Worm (Caenorhabditis elegans): Measurements from ENCODE around the gene ZK1248.15.
A peak's percentile ranks its signal among the peaks of the same experiment; 100 is the strongest.

ZK1248.15 gene

ce11 chrII:5790313-5790773 lies 48.0 kb downstream of the ZK1248.15 start, which contains the start of gene lect-2:
lect-2 (plus strand) TSS chrII:5790723.
- TF ChIP-seq daf-19 (GFP tag; conservative IDR thresholded peaks at IDR 0.05) (no peak), T26A8.4 (GFP tag; IDR thresholded peaks at IDR 0.05) (no peak), lsy-2 (tag; optimal IDR thresholded peaks at IDR 0.05) (no peak), nhr-102 (tag; optimal IDR thresholded peaks at IDR 0.05) (no peak), daf-16 (GFP tag; optimal IDR thresholded peaks at IDR 0.05) (peak in 1 of 2 experiments; percentile 40), daf-16 (tag; optimal IDR thresholded peaks at IDR 0.05) (no peak), ceh-28 (tag; optimal IDR thresholded peaks at IDR 0.05) (no peak), aha-1 (tag) (peak; percentile 81), mdl-1 (tag; optimal IDR thresholded peaks at IDR 0.05) (no peak), nhr-11 (tag; optimal IDR thresholded peaks at IDR 0.05) (peak; percentile 59), skn-1 (tag; optimal IDR thresholded peaks at IDR 0.05) (no peak)

- TF ChIP-seq aha-1 (tag) (peak; percentile 74), fkh-10 (GFP tag; optimal IDR thresholded peaks at IDR 0.05) (no peak)
These were observed 49.5 kb downstream of the ZK1248.15 start, which contains the start of gene K05F1.13 for ce11 chrII:5788815-5789214. K05F1.13 (plus strand) TSS chrII:5789115.

Measured in whole organism, L4 larva.